Fruit fly (Drosophila melanogaster) Kc167 (cell line): ENCODE results near the gene Gs1.

Experiments
- Myc ChIP-seq: fragments of >200 bp; optimal IDR thresholded peaks from 2 replicates; lab custom pipeline; 2017; ENCODE audit warnings: missing external identifiers
- Sin3A ChIP-seq: fragments of >200 bp; optimal IDR thresholded peaks from 2 replicates; lab custom pipeline; 2018; ENCODE audit warnings: missing external identifiers
- h ChIP-seq: fragments of >200 bp; optimal IDR thresholded peaks from 3 replicates; lab custom pipeline; 2018; ENCODE audit warnings: missing external identifiers
- insv ChIP-seq: fragments of >200 bp; optimal IDR thresholded peaks from 3 replicates; lab custom pipeline; 2018; ENCODE audit warnings: missing external identifiers
- psq ChIP-seq: fragments of >200 bp; optimal IDR thresholded peaks from 2 replicates; lab custom pipeline; 2017; ENCODE audit warnings: missing external identifiers
- ttk ChIP-seq: sonication (Bioruptor generic); optimal IDR thresholded peaks from 2 replicates; lab custom pipeline; 2017; ENCODE audit warnings: missing external identifiers

Gs1 gene

dm6 chr2L:136747-137709, 5.2 kb downstream of the Gs1 start:
- TF ChIP-seq Myc (lab: Kevin White, UChicago) (no peak), insv (lab: Kevin White, UChicago) (no peak), ttk (no peak), Sin3A (lab: Kevin White, UChicago) (no peak)

dm6 chr2L:138063-138462, 6.2 kb downstream of the Gs1 start:
- TF ChIP-seq psq (lab: Kevin White, UChicago) (no peak), insv (lab: Kevin White, UChicago) (no peak), h (lab: Kevin White, UChicago) (no peak), Sin3A (lab: Kevin White, UChicago) (no peak), Myc (lab: Kevin White, UChicago) (no peak), ttk (no peak)

DNA sequence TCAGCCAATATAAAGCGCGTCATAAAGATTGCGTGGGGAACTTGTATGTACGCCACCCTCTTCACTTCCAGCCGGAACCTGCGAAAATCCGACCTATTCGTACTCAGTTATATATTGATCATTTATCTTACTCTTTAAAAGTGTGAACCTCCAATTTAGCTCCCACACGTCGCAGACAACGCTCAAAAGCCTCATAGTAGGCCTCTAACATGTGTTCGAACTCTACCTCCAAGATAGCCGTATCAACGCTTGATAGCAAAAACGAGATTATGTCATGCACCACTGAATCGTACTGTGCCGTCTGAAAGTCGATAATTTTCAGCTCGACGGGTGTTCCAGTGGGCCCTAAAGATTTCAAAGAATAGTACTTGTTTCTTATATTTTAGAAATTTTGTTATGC, 7.7 kb downstream of the Gs1 start:
- no peak for TF ChIP-seq psq (lab: Kevin White, UChicago)
- no peak for TF ChIP-seq Sin3A (lab: Kevin White, UChicago)
- no peak for TF ChIP-seq insv (lab: Kevin White, UChicago)
- TF ChIP-seq h (lab: Kevin White, UChicago), result no peak

DNA sequence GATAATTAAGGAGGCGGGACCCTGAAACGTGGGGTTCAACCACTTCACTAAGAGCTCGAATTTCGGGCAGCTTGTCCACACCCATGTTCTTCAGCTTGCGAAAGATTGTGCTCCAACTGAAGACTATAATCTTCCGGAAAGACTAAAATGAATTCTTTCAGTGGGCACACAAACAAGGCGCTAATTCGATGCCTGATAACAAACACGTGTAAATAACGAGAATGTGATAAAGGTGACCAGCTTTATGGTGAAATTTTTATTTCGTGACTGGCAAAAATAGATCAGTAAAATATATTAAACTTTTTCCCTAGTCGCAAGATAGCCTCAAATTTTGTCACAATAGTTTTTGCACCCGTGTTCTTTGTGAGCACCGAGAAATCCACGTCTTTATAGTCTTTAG, 9.0 kb downstream of the Gs1 start, which contains the start of the genes CG31975 and ovm:
CG31975 (minus strand) TSS at position 144 of the 400 bp plus-strand sequence.
ovm (minus strand) TSS at position 144 of the 400 bp plus-strand sequence.
- TF ChIP-seq psq (lab: Kevin White, UChicago), result no peak
- no peak for TF ChIP-seq Myc (lab: Kevin White, UChicago)
- TF ChIP-seq h (lab: Kevin White, UChicago), result no peak
- no peak for TF ChIP-seq insv (lab: Kevin White, UChicago)
- no peak for TF ChIP-seq Sin3A (lab: Kevin White, UChicago)
- TF ChIP-seq ttk, result no peak

DNA sequence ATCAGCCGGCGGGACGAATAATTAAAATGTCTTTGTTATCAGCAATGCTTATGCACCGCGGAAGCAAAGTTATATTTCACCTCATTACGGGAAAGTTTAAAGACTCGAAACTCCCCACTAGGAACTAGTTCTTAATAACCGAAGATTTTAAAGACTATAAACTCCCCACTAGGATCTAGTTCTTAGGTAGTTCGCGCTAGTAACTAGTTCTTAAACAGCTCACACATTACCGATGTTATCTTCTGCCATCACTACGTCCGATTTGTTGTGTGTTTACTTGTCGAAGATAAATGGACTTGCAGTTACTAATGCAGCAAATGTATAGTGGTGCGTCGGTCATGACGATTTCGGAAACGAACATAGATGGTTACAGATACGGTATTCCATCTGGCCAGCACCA, 11.2 kb downstream of the Gs1 start, which contains the start of the genes CG31974 and CG11454:
CG31974 (minus strand) TSS at position 4 of the 400 bp plus-strand sequence.
CG11454 (plus strand) TSS at position 236 of the 400 bp plus-strand sequence.
- TF ChIP-seq h (lab: Kevin White, UChicago) (no peak), Myc (lab: Kevin White, UChicago) (no peak), insv (lab: Kevin White, UChicago) (no peak), ttk (no peak), psq (lab: Kevin White, UChicago) (no peak), Sin3A (lab: Kevin White, UChicago) (no peak)

DNA sequence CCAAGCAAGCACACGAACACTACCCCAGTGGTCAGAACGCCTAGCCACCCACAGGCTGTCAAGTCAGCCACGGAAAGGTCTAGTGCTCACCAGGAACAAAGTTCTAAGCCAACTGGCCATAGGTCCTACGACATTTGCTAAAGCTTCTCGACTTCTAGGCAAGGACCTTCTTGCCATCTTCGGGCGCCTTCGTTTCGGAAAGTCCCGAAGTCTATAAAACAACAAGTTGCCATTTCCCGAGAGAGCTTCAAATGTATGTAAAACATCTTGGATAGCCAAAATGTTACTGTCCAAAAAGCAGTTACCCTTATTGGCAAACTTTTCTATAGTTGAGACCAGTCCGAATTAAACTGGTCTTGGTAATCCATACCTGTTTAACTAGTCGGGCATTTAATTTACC, 14.6 kb downstream of the Gs1 start:
- no peak for TF ChIP-seq Sin3A (lab: Kevin White, UChicago)
- TF ChIP-seq h (lab: Kevin White, UChicago), result no peak
- TF ChIP-seq insv (lab: Kevin White, UChicago), result no peak
- TF ChIP-seq psq (lab: Kevin White, UChicago), result no peak
- TF ChIP-seq ttk, result no peak
- TF ChIP-seq Myc (lab: Kevin White, UChicago), result no peak

DNA sequence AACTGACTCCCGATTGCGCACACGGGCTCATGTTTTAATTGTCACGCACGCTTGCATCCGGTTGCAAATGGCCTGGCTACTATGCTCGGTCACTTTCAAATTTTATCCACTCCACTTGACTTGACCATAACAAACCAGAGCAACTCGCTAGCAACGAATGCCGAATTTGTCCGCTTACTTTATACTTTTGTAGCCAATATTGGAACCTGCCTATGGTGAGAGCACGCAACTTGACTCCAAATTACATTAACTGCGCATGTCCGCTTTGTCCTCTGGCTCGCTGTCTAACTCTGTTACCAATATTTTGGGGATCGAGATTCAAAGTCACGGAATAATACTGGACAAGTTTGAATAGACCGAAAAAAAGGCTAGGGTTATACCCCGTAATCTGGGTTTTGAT, 21.3 kb downstream of the Gs1 start, which contains the start of gene CG42399:
CG42399 (minus strand) TSS at position 159 of the 400 bp plus-strand sequence.
- TF ChIP-seq insv (lab: Kevin White, UChicago) (no peak), Sin3A (lab: Kevin White, UChicago) (no peak), ttk (no peak), psq (lab: Kevin White, UChicago) (no peak), h (lab: Kevin White, UChicago) (no peak), Myc (lab: Kevin White, UChicago) (no peak)

DNA sequence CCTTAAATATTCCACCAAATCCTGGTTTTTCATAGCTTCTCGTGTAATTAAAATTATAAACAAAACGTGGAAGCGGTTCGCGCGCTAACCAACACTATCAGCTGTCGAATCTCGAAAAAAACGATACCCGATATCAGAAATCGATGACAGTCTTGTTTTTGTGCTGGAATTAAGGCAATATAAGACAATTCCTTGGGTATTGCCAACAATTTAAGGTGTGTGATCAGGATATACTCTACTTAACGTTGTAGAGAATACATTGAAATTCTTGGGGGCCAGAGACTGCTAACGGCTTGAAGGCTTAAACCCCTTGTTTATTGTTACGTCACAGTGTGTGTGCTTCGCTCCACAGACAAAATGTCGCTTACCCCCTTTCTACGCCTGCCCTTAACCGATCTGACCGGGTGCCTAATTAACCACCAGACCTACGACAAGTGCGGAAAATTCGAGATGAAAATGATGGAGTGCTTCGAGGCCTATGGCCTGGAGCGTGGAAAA, 23.4 kb downstream of the Gs1 start, which contains the start of gene Pus10:
Pus10 (minus strand) TSS at position 91 of the 498 bp plus-strand sequence.
- TF ChIP-seq h (lab: Kevin White, UChicago) (no peak), psq (lab: Kevin White, UChicago) (no peak), Sin3A (lab: Kevin White, UChicago) (no peak), Myc (lab: Kevin White, UChicago) (no peak), insv (lab: Kevin White, UChicago) (no peak), ttk (no peak)

- no peak for TF ChIP-seq ttk
- no peak for TF ChIP-seq Sin3A (lab: Kevin White, UChicago)
- no peak for TF ChIP-seq h (lab: Kevin White, UChicago)
- TF ChIP-seq Myc (lab: Kevin White, UChicago), result no peak
- TF ChIP-seq psq (lab: Kevin White, UChicago), result no peak
- TF ChIP-seq insv (lab: Kevin White, UChicago), result no peak
Measured at dm6 chr2L:155994-156393, 24.1 kb downstream of the Gs1 start, which contains the start of gene CG3436. CG3436 (plus strand) TSS chr2L:156029.

DNA sequence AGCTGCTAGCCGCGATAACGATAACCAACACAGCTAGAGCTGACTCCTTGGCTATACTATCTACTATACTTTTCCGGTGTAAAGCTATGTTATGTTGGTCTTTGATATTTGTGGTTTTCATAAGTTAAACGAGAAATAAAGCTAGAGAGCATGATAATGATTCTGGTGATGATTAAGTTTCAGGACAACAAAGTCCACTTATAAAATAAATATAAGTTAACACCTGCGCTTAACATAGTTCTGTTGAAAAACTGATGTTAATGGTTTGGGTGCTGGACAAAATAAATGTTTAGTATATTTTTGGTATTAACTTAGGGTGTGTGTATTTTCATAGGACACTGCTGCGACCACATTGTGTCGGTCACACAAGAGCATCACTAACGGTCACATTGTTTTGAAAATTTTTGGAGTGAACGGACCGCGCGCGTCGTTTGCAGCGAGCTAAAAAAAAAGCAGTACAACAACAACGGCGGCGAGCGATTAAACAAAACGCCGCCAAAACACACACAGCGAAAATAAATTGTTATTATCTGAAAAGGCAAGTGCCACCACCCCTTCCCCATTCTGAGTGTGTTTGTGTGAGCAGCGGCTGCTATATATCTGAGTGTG, 26.9 kb downstream of the Gs1 start, which contains the start of the genes CG33635 and spen:
CG33635 (minus strand) TSS at position 16 of the 609 bp plus-strand sequence.
spen (plus strand) TSS at position 384 of the 609 bp plus-strand sequence.
- TF ChIP-seq Sin3A (lab: Kevin White, UChicago) (no peak), ttk (no peak)
